Fruit fly (Drosophila melanogaster): Measurements from ENCODE around the gene CG11226.

dm6 chr3L:22820190-22820589 lies 16.7 kb upstream of the CG11226 start:
- TF ChIP-seq BtbVII (GFP tag; optimal IDR thresholded peaks at IDR 0.05) (no peak), psq (GFP tag; optimal IDR thresholded peaks at IDR 0.05) (no peak)

Data from whole organism, embryonic.